Fruit fly (Drosophila melanogaster): ENCODE results near the gene Brd.

Gene Brd

DNA sequence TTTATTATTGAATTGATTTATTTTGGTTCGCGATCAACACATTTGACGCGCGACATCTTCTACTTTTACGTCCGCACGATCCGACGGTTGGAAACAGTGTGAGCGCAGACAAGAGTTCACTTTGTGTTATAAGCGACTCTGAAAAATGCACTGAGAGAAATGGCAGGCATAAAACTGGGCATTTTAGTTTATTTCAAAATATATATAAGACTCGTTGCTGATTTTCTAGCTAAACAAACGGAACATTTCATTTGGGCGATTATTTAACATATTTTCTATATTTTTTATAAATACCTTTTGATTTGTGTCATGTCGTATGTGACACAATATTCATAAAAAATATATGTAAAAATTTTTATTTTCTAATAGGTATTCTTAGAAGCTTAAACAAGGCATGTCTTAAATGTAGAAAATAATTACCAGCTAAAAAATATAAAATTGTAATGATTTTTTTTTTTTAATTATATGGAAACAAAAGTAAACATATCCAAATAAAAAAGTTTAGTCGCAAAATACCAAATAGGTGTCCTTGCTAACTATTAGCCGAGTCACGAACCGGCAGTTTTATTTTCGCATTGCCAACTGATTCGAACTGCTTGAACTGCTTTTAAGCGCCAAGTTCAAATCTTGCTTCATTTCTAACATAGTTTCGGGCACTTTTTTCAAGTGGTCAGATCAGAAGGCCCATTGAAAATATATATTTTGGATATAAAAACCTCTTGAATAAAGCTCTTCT is 41.7 kb downstream of the Brd start, which contains the start of gene Reck (continued):
- TF ChIP-seq dpn (GFP tag; optimal IDR thresholded peaks at IDR 0.05) (peak; percentile 33 to 82), toy (GFP tag; IDR thresholded peaks at IDR 0.05) (0 out of 2 replicates have a peak, but pooled peaks have one; percentile 31), Atf-2 (GFP tag; optimal IDR thresholded peaks at IDR 0.05) (peak; percentile 11), CG15269 (tag; optimal IDR thresholded peaks at IDR 0.05) (peak; percentile 83), CG10431 (GFP tag; optimal IDR thresholded peaks at IDR 0.05) (peak; percentile 19), CG4282 (GFP tag; optimal IDR thresholded peaks at IDR 0.05) (no peak), slou (GFP tag; optimal IDR thresholded peaks at IDR 0.05) (peak; percentile 35), CG43689 (GFP tag; IDR thresholded peaks at IDR 0.05) (peak; percentile 48; the same call in 1 of the 2 replicates), Dfd (GFP tag; optimal IDR thresholded peaks at IDR 0.05) (no peak), HLH54F (GFP tag; optimal IDR thresholded peaks at IDR 0.05) (peak; percentile 7), Stat92E (GFP tag; optimal IDR thresholded peaks at IDR 0.05) (peak in 1 of 3 experiments; percentile 27), CG8944 (GFP tag; optimal IDR thresholded peaks at IDR 0.05) (peak; percentile 12), CG32772 (GFP tag; IDR thresholded peaks at IDR 0.05) (peak; percentile 55), Asciz (GFP tag; optimal IDR thresholded peaks at IDR 0.05) (peak; percentile 83), CG13624 (GFP tag; optimal IDR thresholded peaks at IDR 0.05) (peak; percentile 51), Hr78 (GFP tag; optimal IDR thresholded peaks at IDR 0.05) (peak in 1 of 2 experiments; percentile 54), CG17612 (GFP tag; IDR thresholded peaks at IDR 0.05) (no peak), seq (GFP tag; IDR thresholded peaks at IDR 0.05) (peak; percentile 70; the same call in 1 of the 2 replicates), CG4404 (GFP tag; IDR thresholded peaks at IDR 0.05) (no peak), chinmo (GFP tag; IDR thresholded peaks at IDR 0.05; ENCODE audit: partially characterized antibody) (no peak), Drgx (GFP tag; IDR thresholded peaks at IDR 0.05) (peak; percentile 94), CG15073 (GFP tag; optimal IDR thresholded peaks at IDR 0.05) (peak; percentile 27), CG6854 (GFP tag; optimal IDR thresholded peaks at IDR 0.05) (peak; percentile 75), Six4 (GFP tag; optimal IDR thresholded peaks at IDR 0.05) (peak; percentile 79), CG10274 (GFP tag; optimal IDR thresholded peaks at IDR 0.05) (peak; percentile 45), tio (GFP tag; optimal IDR thresholded peaks at IDR 0.05) (peak; percentile 83), NFAT (GFP tag; IDR thresholded peaks at IDR 0.05) (peak; percentile 63; the same call in 1 of the 2 replicates), Spps (tag; optimal IDR thresholded peaks at IDR 0.05) (peak; percentile 88), CG33557 (GFP tag; optimal IDR thresholded peaks at IDR 0.05) (peak; percentile 59), knrl (GFP tag; IDR thresholded peaks at IDR 0.05; ENCODE audit: partially characterized antibody) (peak; percentile 52; the same call in 1 of the 3 replicates), org-1 (GFP tag; optimal IDR thresholded peaks at IDR 0.05) (peak; percentile 22), CG1603 (tag; optimal IDR thresholded peaks at IDR 0.05) (peak; percentile 40), CG9876 (GFP tag; optimal IDR thresholded peaks at IDR 0.05) (no peak), scrt (GFP tag; optimal IDR thresholded peaks at IDR 0.05) (peak; percentile 74), CG1529 (GFP tag; optimal IDR thresholded peaks at IDR 0.05) (peak; percentile 77), zen2 (GFP tag; IDR thresholded peaks at IDR 0.05; ENCODE audit: partially characterized antibody) (no peak), ac (GFP tag; optimal IDR thresholded peaks at IDR 0.05) (peak; percentile 63), CG12299 (tag; optimal IDR thresholded peaks at IDR 0.05) (peak; percentile 58), cas (GFP tag; IDR thresholded peaks at IDR 0.05) (peak; percentile 60; the same call in 1 of the 2 replicates), CG13424 (tag; optimal IDR thresholded peaks at IDR 0.05) (peak; percentile 81), Bteb2 (GFP tag; optimal IDR thresholded peaks at IDR 0.05) (peak; percentile 59), CG5953 (GFP tag; IDR thresholded peaks at IDR 0.05) (peak; percentile 89), CG14050 (GFP tag; IDR thresholded peaks at IDR 0.05) (peak; percentile 80), CG11398 (GFP tag; optimal IDR thresholded peaks at IDR 0.05) (no peak), CG18476 (GFP tag; optimal IDR thresholded peaks at IDR 0.05) (peak; percentile 88), Oli (tag; optimal IDR thresholded peaks at IDR 0.05) (peak; percentile 71), CG9817 (tag; optimal IDR thresholded peaks at IDR 0.05) (peak; percentile 58), prd (optimal IDR thresholded peaks at IDR 0.05) (no peak), prd (GFP tag; IDR thresholded peaks at IDR 0.05) (peak; percentile 71)
